Fruit fly (Drosophila melanogaster): ENCODE data around the gene Stim.

dm6 chrX:15941527-15941926 lies 1.3 kb upstream of the Stim start:
- no peak for TF ChIP-seq Smox (GFP tag; optimal IDR thresholded peaks at IDR 0.05)
- no peak for TF ChIP-seq CG34406 (GFP tag; optimal IDR thresholded peaks at IDR 0.05)
- TF ChIP-seq Eip78C (GFP tag) = no peak
- TF ChIP-seq CG16779 (tag; optimal IDR thresholded peaks at IDR 0.05) = no peak
- no peak for TF ChIP-seq esn (GFP tag; optimal IDR thresholded peaks at IDR 0.05)
- TF ChIP-seq Ets21C (GFP tag; optimal IDR thresholded peaks at IDR 0.05) = no peak
- TF ChIP-seq svp (GFP tag) = no peak
- no peak for TF ChIP-seq CG6276 (GFP tag; optimal IDR thresholded peaks at IDR 0.05)
- TF ChIP-seq CG6854 (GFP tag; optimal IDR thresholded peaks at IDR 0.05) = no peak
- TF ChIP-seq topi (GFP tag; optimal IDR thresholded peaks at IDR 0.05) = no peak
- no peak for TF ChIP-seq CG11762 (GFP tag; optimal IDR thresholded peaks at IDR 0.05; ENCODE audit: insufficient read depth)
- TF ChIP-seq CG4318 (GFP tag; optimal IDR thresholded peaks at IDR 0.05) = no peak
- no peak for TF ChIP-seq CG7368 (GFP tag; optimal IDR thresholded peaks at IDR 0.05)
- no peak for TF ChIP-seq Lpt (GFP tag; optimal IDR thresholded peaks at IDR 0.05)

Measured in whole organism, prepupa.